Worm (Caenorhabditis elegans) whole organism, young adult: ENCODE data around the gene lonp-2.

ENCODE experiments used
- C06A6.2 ChIP-seq: fragments of 200-800 bp; sonication (Bioruptor generic); conservative IDR thresholded peaks from 2 replicates; pipeline ENCODE4 v1.3.6; 2022; ENCODE audit warnings: missing genetic modification characterization, missing compliant biosample characterization
- C17E4.6 ChIP-seq: fragments of 200-800 bp; sonication (Bioruptor generic); IDR thresholded peaks from 2 replicates; pipeline ENCODE4 v1.3.6; 2022; ENCODE audit warnings: missing genetic modification reagents, missing genetic modification characterization, missing compliant biosample characterization
- D2030.7 ChIP-seq: fragments of 200-800 bp; sonication (Bioruptor generic); IDR thresholded peaks from 2 replicates; pipeline ENCODE4 v1.3.6; 2022; ENCODE audit warnings: missing genetic modification reagents, missing genetic modification characterization, missing compliant biosample characterization
- F10E7.11 ChIP-seq: sonication (generic microtip); optimal IDR thresholded peaks from 2 replicates; lab custom pipeline; 2017; ENCODE audit warnings: mild to moderate bottlenecking, missing genetic modification characterization, moderate library complexity, missing compliant biosample characterization
- F22D6.2 ChIP-seq: sonication (generic microtip); optimal IDR thresholded peaks from 2 replicates; lab custom pipeline; 2016; ENCODE audit warnings: mild to moderate bottlenecking, missing genetic modification characterization, missing compliant biosample characterization
- F33H1.4 ChIP-seq: fragments of 200-800 bp; sonication (Bioruptor generic); IDR thresholded peaks from 2 replicates; pipeline ENCODE4 v1.3.6; 2022; ENCODE audit warnings: missing genetic modification reagents, missing genetic modification characterization, missing compliant biosample characterization
- F37B4.10 ChIP-seq: fragments of 200-800 bp; sonication (Bioruptor generic); IDR thresholded peaks from 2 replicates; pipeline ENCODE4 v1.3.6; 2022; ENCODE audit warnings: missing genetic modification characterization, missing compliant biosample characterization
- F55B11.4 ChIP-seq: sonication (generic microtip); optimal IDR thresholded peaks from 2 replicates; lab custom pipeline; 2016; ENCODE audit warnings: missing compliant biosample characterization, missing genetic modification characterization, borderline replicate concordance; ENCODE audit not compliant: insufficient read depth
- Y95B8A.8 ChIP-seq: fragments of 200-800 bp; sonication (Bioruptor generic); IDR thresholded peaks from 2 replicates; pipeline ENCODE4 v1.3.6; 2022; ENCODE audit warnings: missing genetic modification reagents, missing genetic modification characterization, missing compliant biosample characterization
- ZK185.1 ChIP-seq: sonication (generic microtip); optimal IDR thresholded peaks from 2 replicates; lab custom pipeline; 2016; ENCODE audit warnings: mild to moderate bottlenecking, missing genetic modification characterization, missing compliant biosample characterization; ENCODE audit not compliant: poor library complexity, severe bottlenecking
- aptf-2 ChIP-seq: fragments of 200-800 bp; sonication (Bioruptor generic); conservative IDR thresholded peaks from 2 replicates; pipeline ENCODE4 v1.3.6; 2022; ENCODE audit warnings: missing genetic modification reagents, missing genetic modification characterization, missing compliant biosample characterization
- atf-7 ChIP-seq: sonication (generic microtip); optimal IDR thresholded peaks from 2 replicates; lab custom pipeline; 2017; ENCODE audit warnings: mild to moderate bottlenecking, missing genetic modification characterization, missing compliant biosample characterization
- athp-1 ChIP-seq: sonication (generic microtip); optimal IDR thresholded peaks from 2 replicates; lab custom pipeline; 2017; ENCODE audit warnings: mild to moderate bottlenecking, missing genetic modification characterization, missing compliant biosample characterization
- ccch-3 ChIP-seq: fragments of 200-800 bp; sonication (Bioruptor generic); optimal IDR thresholded peaks from 2 replicates; lab custom pipeline; 2018; ENCODE audit warnings: mild to moderate bottlenecking, missing genetic modification characterization, missing compliant biosample characterization
- cebp-1 ChIP-seq, 2 experiments: fragments of 200-800 bp in 1 of 2; sonication (Bioruptor generic) in 1 of 2; sonication (generic microtip) in 1 of 2; IDR thresholded peaks in 1 of 2; optimal IDR thresholded peaks in 1 of 2; 2 replicates each; pipeline versions ENCODE4 v1.3.6 to Lab custom; 2017 to 2022; ENCODE audit warnings: missing compliant biosample characterization in 2 of 2, missing genetic modification characterization in 2 of 2, mild to moderate bottlenecking in 1 of 2, missing genetic modification reagents in 1 of 2, moderate library complexity in 1 of 2
- ceh-27 ChIP-seq: fragments of 200-800 bp; sonication (Bioruptor generic); optimal IDR thresholded peaks from 2 replicates; lab custom pipeline; 2018; ENCODE audit warnings: mild to moderate bottlenecking, missing genetic modification characterization, moderate library complexity, missing compliant biosample characterization
- chd-7 ChIP-seq: sonication (generic microtip); optimal IDR thresholded peaks from 2 replicates; lab custom pipeline; 2016; ENCODE audit warnings: mild to moderate bottlenecking, missing genetic modification characterization, moderate library complexity, missing compliant biosample characterization
- dox-1 ChIP-seq: fragments of 200-800 bp; sonication (Bioruptor generic); IDR thresholded peaks from 2 replicates; pipeline ENCODE4 v1.3.6; 2022; ENCODE audit warnings: missing genetic modification reagents, missing genetic modification characterization, missing compliant biosample characterization
- dpff-1 ChIP-seq: sonication (generic microtip); optimal IDR thresholded peaks from 2 replicates; lab custom pipeline; 2017; ENCODE audit warnings: mild to moderate bottlenecking, missing genetic modification characterization, missing compliant biosample characterization
- egl-44 ChIP-seq: fragments of 200-800 bp; sonication (Bioruptor generic); IDR thresholded peaks from 2 replicates; pipeline ENCODE4 v1.3.6; 2022; ENCODE audit warnings: missing genetic modification reagents, missing genetic modification characterization, missing compliant biosample characterization
- ekl-4 ChIP-seq: fragments of 200-800 bp; sonication (Bioruptor generic); IDR thresholded peaks from 2 replicates; pipeline ENCODE4 v1.3.6; 2022; ENCODE audit warnings: missing genetic modification reagents, missing genetic modification characterization, missing compliant biosample characterization
- fkh-3 ChIP-seq: sonication (generic microtip); optimal IDR thresholded peaks from 2 replicates; lab custom pipeline; 2016; ENCODE audit warnings: mild to moderate bottlenecking, missing genetic modification characterization, missing compliant biosample characterization
- let-526 ChIP-seq: fragments of 200-800 bp; sonication (Bioruptor generic); IDR thresholded peaks from 2 replicates; pipeline ENCODE4 v1.3.6; 2022; ENCODE audit warnings: missing genetic modification reagents, missing genetic modification characterization, missing compliant biosample characterization
- lin-35 ChIP-seq, 3 experiments: fragments of 150-350 bp in 2 of 3; sonication (generic microtip) in 1 of 3; optimal IDR thresholded peaks; 2 replicates each; lab custom pipeline; 2014 to 2018; ENCODE audit warnings: missing biosample characterization in 3 of 3, missing genetic modification characterization in 3 of 3, missing genetic modification reagents in 3 of 3
- madf-3 ChIP-seq: fragments of 200-800 bp; sonication (Bioruptor generic); IDR thresholded peaks from 2 replicates; pipeline ENCODE4 v1.3.6; 2022; ENCODE audit warnings: missing genetic modification reagents, missing genetic modification characterization, missing compliant biosample characterization
- mxl-1 ChIP-seq: sonication (generic microtip); optimal IDR thresholded peaks from 2 replicates; lab custom pipeline; 2016; ENCODE audit warnings: missing genetic modification characterization, missing compliant biosample characterization
- nfya-1 ChIP-seq: sonication (generic microtip); optimal IDR thresholded peaks from 2 replicates; lab custom pipeline; 2017; ENCODE audit warnings: antibody characterized with exemption, missing compliant biosample characterization, missing genetic modification characterization, borderline replicate concordance; ENCODE audit not compliant: insufficient read depth
- nfyb-1 ChIP-seq: fragments of 200-800 bp; sonication (Bioruptor generic); IDR thresholded peaks from 2 replicates; pipeline ENCODE4 v1.3.6; 2022; ENCODE audit warnings: missing genetic modification reagents, missing genetic modification characterization, missing compliant biosample characterization
- nhr-80 ChIP-seq: sonication (generic microtip); optimal IDR thresholded peaks from 2 replicates; lab custom pipeline; 2016; ENCODE audit warnings: missing genetic modification characterization, missing compliant biosample characterization
- repo-1 ChIP-seq: sonication (generic microtip); optimal IDR thresholded peaks from 2 replicates; lab custom pipeline; 2017; ENCODE audit warnings: mild to moderate bottlenecking, missing genetic modification characterization, missing compliant biosample characterization
- sdz-38 ChIP-seq: sonication (generic microtip); optimal IDR thresholded peaks from 2 replicates; lab custom pipeline; 2016; ENCODE audit warnings: missing genotype, missing genetic modification characterization, missing compliant biosample characterization
- snpc-1.1 ChIP-seq: sonication (generic microtip); optimal IDR thresholded peaks from 2 replicates; lab custom pipeline; 2017; ENCODE audit warnings: missing genetic modification characterization, mild to moderate bottlenecking, missing compliant biosample characterization, antibody characterized with exemption, moderate library complexity, missing genotype, missing genetic modification reagents; ENCODE audit not compliant: insufficient read depth
- snpc-1.3 ChIP-seq: sonication (generic microtip); optimal IDR thresholded peaks from 2 replicates; lab custom pipeline; 2017; ENCODE audit warnings: missing genetic modification characterization, mild to moderate bottlenecking, missing compliant biosample characterization, antibody characterized with exemption, moderate library complexity, missing genotype, missing genetic modification reagents; ENCODE audit not compliant: insufficient read depth
- snpc-3.4 ChIP-seq: sonication (generic microtip); optimal IDR thresholded peaks from 2 replicates; lab custom pipeline; 2017; ENCODE audit warnings: missing genetic modification characterization, mild to moderate bottlenecking, missing compliant biosample characterization, antibody characterized with exemption, moderate library complexity, missing genotype, missing genetic modification reagents
- unc-130 ChIP-seq: sonication (generic microtip); optimal IDR thresholded peaks from 2 replicates; lab custom pipeline; 2016; ENCODE audit warnings: missing genetic modification reagents, missing genetic modification characterization, missing compliant biosample characterization
- zim-3 ChIP-seq: sonication (generic microtip); optimal IDR thresholded peaks from 2 replicates; lab custom pipeline; 2017; ENCODE audit warnings: mild to moderate bottlenecking, missing genetic modification characterization, moderate library complexity, missing compliant biosample characterization
- ztf-22 ChIP-seq: fragments of 200-800 bp; sonication (Bioruptor generic); optimal IDR thresholded peaks from 2 replicates; lab custom pipeline; 2018; ENCODE audit warnings: mild to moderate bottlenecking, missing genetic modification characterization, moderate library complexity, missing compliant biosample characterization
- ztf-26 ChIP-seq: sonication (generic microtip); optimal IDR thresholded peaks from 2 replicates; lab custom pipeline; 2017; ENCODE audit warnings: missing genetic modification characterization, missing compliant biosample characterization
- ztf-3 ChIP-seq: fragments of 200-800 bp; sonication (Bioruptor generic); optimal IDR thresholded peaks from 2 replicates; lab custom pipeline; 2018; ENCODE audit warnings: mild to moderate bottlenecking, missing genetic modification characterization, missing compliant biosample characterization

lonp-2 gene

ce11 chrIII:12137515-12137914 is 29.9 kb downstream of the lonp-2 start:
- no peak for TF ChIP-seq F22D6.2 (tag; lab: Kevin White, UChicago)
- TF ChIP-seq ztf-3 = no peak
- TF ChIP-seq ztf-22 (GFP tag; lab: Kevin White, UChicago) = no peak
- TF ChIP-seq ekl-4 (GFP tag; lab: Robert Waterston, UW) = no peak
- TF ChIP-seq athp-1 (tag; lab: Kevin White, UChicago) = no peak
- no peak for TF ChIP-seq let-526 (GFP tag; lab: Robert Waterston, UW)
- peak; percentile 77 for TF ChIP-seq nfyb-1 (GFP tag; lab: Robert Waterston, UW)

DNA sequence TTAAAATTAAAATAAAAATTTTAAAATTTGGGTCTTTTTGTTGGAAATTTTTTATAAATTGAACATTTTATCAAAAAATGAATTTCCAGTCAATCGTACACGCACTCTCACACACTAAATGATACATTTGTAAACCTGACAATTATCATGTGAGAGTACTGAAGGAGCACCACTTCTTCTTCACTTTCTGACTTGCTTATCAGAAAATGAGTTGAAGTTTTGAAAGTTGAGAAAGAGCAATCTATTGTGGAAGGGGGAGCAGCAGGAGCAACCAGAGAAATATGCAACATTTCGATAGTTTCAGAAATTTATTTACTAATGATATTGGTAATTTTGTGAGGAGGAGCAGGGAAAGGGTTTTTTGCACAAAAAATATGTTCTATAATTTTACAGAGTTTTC is 30.7 kb downstream of the lonp-2 start:
- TF ChIP-seq nhr-80 (tag; lab: Kevin White, UChicago) (peak; percentile 91), cebp-1 (GFP tag; IDR thresholded peaks at IDR 0.05; lab: Robert Waterston, UW) (no peak), cebp-1 (tag; optimal IDR thresholded peaks at IDR 0.05; lab: Kevin White, UChicago) (no peak)

- TF ChIP-seq D2030.7 (GFP tag; lab: Robert Waterston, UW) = no peak
- TF ChIP-seq mxl-1 (tag; lab: Kevin White, UChicago) = no peak
- TF ChIP-seq unc-130 = no peak
- TF ChIP-seq C06A6.2 = no peak
- TF ChIP-seq fkh-3 (tag; lab: Kevin White, UChicago) = no peak
- no peak for TF ChIP-seq ztf-26
- no peak for TF ChIP-seq nfya-1 (tag; lab: Kevin White, UChicago)
- no peak for TF ChIP-seq C17E4.6 (GFP tag; lab: Robert Waterston, UW)
- TF ChIP-seq madf-3 = no peak
- no peak for TF ChIP-seq lin-35 (GFP tag; optimal IDR thresholded peaks at IDR 0.05; lab: Kevin White, UChicago)
- no peak for TF ChIP-seq snpc-3.4 (tag; lab: Kevin White, UChicago)
- TF ChIP-seq dpff-1 (tag; lab: Kevin White, UChicago) = no peak
- TF ChIP-seq chd-7 (tag; lab: Kevin White, UChicago) = no peak
Measured at ce11 chrIII:12139471-12139870, 31.9 kb downstream of the lonp-2 start.

- TF ChIP-seq dpff-1 (tag; lab: Kevin White, UChicago) = no peak
- no peak for TF ChIP-seq aptf-2 (GFP tag; lab: Robert Waterston, UW)
- no peak for TF ChIP-seq zim-3 (tag; lab: Kevin White, UChicago)
- no peak for TF ChIP-seq ccch-3
Measured at ce11 chrIII:12142419-12143107, 35.0 kb downstream of the lonp-2 start.

- TF ChIP-seq snpc-1.3 (tag; lab: Kevin White, UChicago) = no peak
- TF ChIP-seq sdz-38 (tag; lab: Kevin White, UChicago) = no peak
- no peak for TF ChIP-seq F33H1.4
- TF ChIP-seq F55B11.4 = no peak
- no peak for TF ChIP-seq snpc-1.1 (tag; lab: Kevin White, UChicago)
- TF ChIP-seq F37B4.10 (GFP tag; lab: Robert Waterston, UW) = no peak
- no peak for TF ChIP-seq ceh-27
- TF ChIP-seq ZK185.1 (tag; lab: Kevin White, UChicago) = no peak
- no peak for TF ChIP-seq F10E7.11 (tag; lab: Kevin White, UChicago)
- TF ChIP-seq Y95B8A.8 = no peak
- no peak for TF ChIP-seq atf-7 (tag; lab: Kevin White, UChicago)
- no peak for TF ChIP-seq repo-1 (tag; lab: Kevin White, UChicago)
- no peak for TF ChIP-seq chd-7 (tag; lab: Kevin White, UChicago)
- TF ChIP-seq dox-1 (GFP tag; lab: Robert Waterston, UW) = no peak
- TF ChIP-seq D2030.7 (GFP tag; lab: Robert Waterston, UW) = no peak
- no peak for TF ChIP-seq ztf-22 (GFP tag; lab: Kevin White, UChicago)
- TF ChIP-seq egl-44 = no peak
- TF ChIP-seq C06A6.2 = no peak
Measured at ce11 chrIII:12143792-12144191, 36.2 kb downstream of the lonp-2 start.
